Worm (Caenorhabditis elegans) whole organism, midembryonic: ENCODE data around the gene Y57E12AL.1.
"Not testable (repeated sequence)": the region's sequence is repeated elsewhere in the genome, so short reads cannot be mapped to it uniquely, and the experiment has no call there.

Experiments
- T22C8.4 ChIP-seq: fragments of 200-800 bp; sonication (Bioruptor generic); IDR thresholded peaks from 2 replicates; pipeline ENCODE4 v1.3.6; 2022; ENCODE audit warnings: missing genetic modification characterization, missing compliant biosample characterization
- cog-1 ChIP-seq: sonication (generic microtip); optimal IDR thresholded peaks from 2 replicates; lab custom pipeline; 2016; ENCODE audit warnings: missing genetic modification characterization, missing compliant biosample characterization
- flt-1 ChIP-seq: fragments of 200-800 bp; sonication (Bioruptor generic); IDR thresholded peaks from 2 replicates; pipeline ENCODE4 v1.3.6; 2022; ENCODE audit warnings: missing genetic modification characterization, missing compliant biosample characterization
- klf-2 ChIP-seq: fragments of 200-800 bp; sonication (Bioruptor generic); conservative IDR thresholded peaks from 2 replicates; pipeline ENCODE4 v1.3.6; 2022; ENCODE audit warnings: missing genetic modification reagents, missing genetic modification characterization, missing compliant biosample characterization
- med-1 ChIP-seq: sonication (generic microtip); optimal IDR thresholded peaks from 2 replicates; lab custom pipeline; 2017; ENCODE audit warnings: missing genetic modification characterization, mild to moderate bottlenecking, missing compliant biosample characterization, antibody characterized with exemption, missing genetic modification reagents; ENCODE audit not compliant: insufficient read depth
- ref-1 ChIP-seq: fragments of 200-800 bp; sonication (Bioruptor generic); conservative IDR thresholded peaks from 2 replicates; pipeline ENCODE4 v1.3.6; 2022; ENCODE audit warnings: missing genetic modification reagents, missing genetic modification characterization, missing compliant biosample characterization
- tab-1 ChIP-seq: fragments of 200-800 bp; sonication (Bioruptor generic); IDR thresholded peaks from 2 replicates; pipeline ENCODE4 v1.3.6; 2022; ENCODE audit warnings: missing genetic modification characterization, missing compliant biosample characterization
- ztf-23 ChIP-seq: fragments of 200-800 bp; sonication (Bioruptor generic); IDR thresholded peaks from 2 replicates; pipeline ENCODE4 v1.3.6; 2022; ENCODE audit warnings: missing genetic modification reagents, missing genetic modification characterization, missing compliant biosample characterization
- ztf-29 ChIP-seq: fragments of 200-800 bp; sonication (Bioruptor generic); IDR thresholded peaks from 2 replicates; pipeline ENCODE4 v1.3.6; 2022; ENCODE audit warnings: missing genetic modification reagents, missing genetic modification characterization, missing compliant biosample characterization

Gene Y57E12AL.1

ce11 chrV:7050153-7050552 lies 10.2 kb upstream of the Y57E12AL.1 start:
- TF ChIP-seq cog-1 (tag; lab: Kevin White, UChicago) (no peak), T22C8.4 (no peak), med-1 (no peak), ref-1 (GFP tag; lab: Robert Waterston, UW) (no peak), klf-2 (GFP tag; lab: Robert Waterston, UW) (no peak), ztf-29 (GFP tag; lab: Robert Waterston, UW) (no peak), ztf-23 (GFP tag; lab: Robert Waterston, UW) (no peak), flt-1 (no peak), tab-1 (GFP tag; lab: Robert Waterston, UW) (no peak)

ce11 chrV:7051133-7051765 lies 9.1 kb upstream of the Y57E12AL.1 start, which contains the start of the genes tofu-2 and spig-1:
TSS of gene tofu-2 (minus strand) at chrV:7051248.
TSS of gene spig-1 (plus strand) at chrV:7051715.
- TF ChIP-seq klf-2 (GFP tag; lab: Robert Waterston, UW), result no peak
- TF ChIP-seq tab-1 (GFP tag; lab: Robert Waterston, UW), result no peak
- no peak for TF ChIP-seq ztf-23 (GFP tag; lab: Robert Waterston, UW)
- TF ChIP-seq T22C8.4, result no peak
- no peak for TF ChIP-seq cog-1 (tag; lab: Kevin White, UChicago)
- no peak for TF ChIP-seq ztf-29 (GFP tag; lab: Robert Waterston, UW)
- no peak for TF ChIP-seq ref-1 (GFP tag; lab: Robert Waterston, UW)
- TF ChIP-seq med-1, result no peak
- no peak for TF ChIP-seq flt-1

ce11 chrV:7053100-7053499 lies 7.2 kb upstream of the Y57E12AL.1 start, which contains the start of gene txt-17:
TSS of gene txt-17 (minus strand) at chrV:7053200.
- TF ChIP-seq flt-1 (no peak), tab-1 (GFP tag; lab: Robert Waterston, UW) (no peak)

ce11 chrV:7054598-7054997 lies 5.7 kb upstream of the Y57E12AL.1 start, which contains the start of gene spig-8:
TSS of gene spig-8 (plus strand) at chrV:7054898.
- TF ChIP-seq tab-1 (GFP tag; lab: Robert Waterston, UW) (no peak), ref-1 (GFP tag; lab: Robert Waterston, UW) (no peak), cog-1 (tag; lab: Kevin White, UChicago) (no peak), ztf-29 (GFP tag; lab: Robert Waterston, UW) (no peak), ztf-23 (GFP tag; lab: Robert Waterston, UW) (no peak), flt-1 (no peak), med-1 (no peak), klf-2 (GFP tag; lab: Robert Waterston, UW) (no peak), T22C8.4 (no peak)

ce11 chrV:7057795-7058194 lies 2.5 kb upstream of the Y57E12AL.1 start, which contains the start of gene Y57E12AL.2:
TSS of gene Y57E12AL.2 (plus strand) at chrV:7058095.
- not testable (repeated sequence) for TF ChIP-seq ztf-23 (GFP tag; lab: Robert Waterston, UW); ref-1 (GFP tag; lab: Robert Waterston, UW); T22C8.4

ce11 chrV:7059350-7059749 lies 980 bp upstream of the Y57E12AL.1 start, which contains the start of gene mdt-6:
TSS of gene mdt-6 (minus strand) at chrV:7059624.
- no peak for TF ChIP-seq ztf-23 (GFP tag; lab: Robert Waterston, UW)
- no peak for TF ChIP-seq med-1
- TF ChIP-seq klf-2 (GFP tag; lab: Robert Waterston, UW), result no peak

ce11 chrV:7062790-7063189 lies 2.5 kb downstream of the Y57E12AL.1 start, which contains the start of gene tmem-258:
TSS of gene tmem-258 (plus strand) at chrV:7063174.
- not testable (repeated sequence) for TF ChIP-seq T22C8.4; tab-1 (GFP tag; lab: Robert Waterston, UW); ref-1 (GFP tag; lab: Robert Waterston, UW)

ce11 chrV:7065226-7065625 lies 4.9 kb downstream of the Y57E12AL.1 start, which contains the start of gene Y57E12AR.1:
TSS of gene Y57E12AR.1 (minus strand) at chrV:7065326.
- TF ChIP-seq T22C8.4 (no peak), tab-1 (GFP tag; lab: Robert Waterston, UW) (no peak), klf-2 (GFP tag; lab: Robert Waterston, UW) (no peak), ref-1 (GFP tag; lab: Robert Waterston, UW) (no peak), ztf-29 (GFP tag; lab: Robert Waterston, UW) (no peak), flt-1 (no peak)

ce11 chrV:7068861-7069260 lies 8.5 kb downstream of the Y57E12AL.1 start:
- TF ChIP-seq ref-1 (GFP tag; lab: Robert Waterston, UW), result no peak
- no peak for TF ChIP-seq T22C8.4
- TF ChIP-seq ztf-29 (GFP tag; lab: Robert Waterston, UW), result no peak
- no peak for TF ChIP-seq cog-1 (tag; lab: Kevin White, UChicago)
- TF ChIP-seq klf-2 (GFP tag; lab: Robert Waterston, UW), result no peak
- TF ChIP-seq flt-1, result no peak
- TF ChIP-seq tab-1 (GFP tag; lab: Robert Waterston, UW), result no peak
- TF ChIP-seq ztf-23 (GFP tag; lab: Robert Waterston, UW), result no peak
- no peak for TF ChIP-seq med-1

ce11 chrV:7069605-7070004 lies 9.3 kb downstream of the Y57E12AL.1 start:
- no peak for TF ChIP-seq ztf-29 (GFP tag; lab: Robert Waterston, UW)
- no peak for TF ChIP-seq klf-2 (GFP tag; lab: Robert Waterston, UW)
- no peak for TF ChIP-seq med-1
- no peak for TF ChIP-seq tab-1 (GFP tag; lab: Robert Waterston, UW)
- TF ChIP-seq ref-1 (GFP tag; lab: Robert Waterston, UW), result no peak
- no peak for TF ChIP-seq T22C8.4
- TF ChIP-seq cog-1 (tag; lab: Kevin White, UChicago), result no peak
- TF ChIP-seq flt-1, result no peak
- no peak for TF ChIP-seq ztf-23 (GFP tag; lab: Robert Waterston, UW)
